Fruit fly (Drosophila melanogaster) ovary, adult (tissue): Measurements from ENCODE around the gene CG42740.
A peak's percentile ranks its signal among the peaks of the same experiment; 100 is the strongest.

Source experiments
- CG17801 ChIP-seq: fragments of 200-800 bp; optimal IDR thresholded peaks from 2 replicates; lab custom pipeline; 2019; ENCODE audit warnings: missing biosample characterization, mild to moderate bottlenecking, missing genetic modification characterization, moderate library complexity; ENCODE audit not compliant: partially characterized antibody

CG42740 gene

DNA sequence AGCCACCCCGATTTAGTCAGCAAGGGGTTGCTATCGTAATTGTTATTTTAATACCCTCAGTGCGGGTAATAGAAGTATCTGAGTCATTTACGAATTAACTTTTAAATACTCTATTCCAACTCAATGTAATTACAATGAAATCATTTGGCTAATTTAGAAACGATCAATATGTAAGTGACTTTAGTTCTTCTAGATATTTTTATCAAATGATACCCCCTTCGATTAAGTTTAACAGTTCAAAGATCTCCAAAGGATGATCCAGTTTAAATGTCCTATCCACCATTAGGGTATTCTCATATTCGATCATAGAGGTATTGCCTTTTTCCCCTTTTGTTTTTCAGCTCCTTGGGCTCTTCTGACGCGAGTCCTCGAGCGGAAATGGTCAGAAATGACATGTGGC lies 28.9 kb downstream of the CG42740 start:
- no peak for TF ChIP-seq CG17801

DNA sequence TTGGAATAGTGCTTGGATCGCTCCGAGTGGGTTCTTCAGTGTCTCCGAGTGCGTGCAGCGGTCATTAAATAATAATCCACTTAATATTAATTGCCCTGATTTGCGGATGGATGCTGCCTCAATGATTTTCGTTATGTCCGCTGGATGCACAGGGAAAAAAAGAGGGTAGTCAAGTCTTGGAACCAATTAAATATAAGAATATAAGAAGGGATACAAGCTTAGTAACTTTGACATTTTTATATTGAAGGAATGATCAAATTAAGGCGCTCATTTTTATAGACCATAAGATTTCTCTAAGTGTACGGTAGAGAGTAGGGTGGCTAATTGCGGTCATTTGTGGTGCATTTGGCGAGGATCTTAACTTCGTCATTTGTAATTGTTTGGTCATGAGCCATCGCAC lies 30.8 kb downstream of the CG42740 start:
- no peak for TF ChIP-seq CG17801

DNA sequence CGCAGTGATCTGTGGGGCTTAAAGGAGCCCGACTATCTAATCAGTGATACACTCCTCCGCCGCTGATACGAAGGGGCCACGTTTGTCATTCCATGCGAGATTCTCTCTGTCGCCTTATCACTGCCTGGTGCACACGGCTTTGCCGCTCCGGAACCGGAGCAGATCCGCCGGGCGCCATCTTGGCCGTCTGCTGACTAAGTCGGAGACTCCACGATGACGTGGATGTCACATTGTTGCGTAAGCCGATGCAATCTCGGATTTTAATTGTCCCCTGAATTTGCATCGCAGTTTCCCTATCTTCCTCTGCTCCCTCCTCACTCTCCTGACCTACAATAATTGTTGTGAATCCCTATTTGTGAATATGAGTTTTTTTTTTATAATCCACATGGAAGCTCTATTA lies 31.7 kb downstream of the CG42740 start:
- TF ChIP-seq CG17801: no peak

- no peak for TF ChIP-seq CG17801
Measured at dm6 chr3R:30390304-30390703, 32.5 kb downstream of the CG42740 start.

DNA sequence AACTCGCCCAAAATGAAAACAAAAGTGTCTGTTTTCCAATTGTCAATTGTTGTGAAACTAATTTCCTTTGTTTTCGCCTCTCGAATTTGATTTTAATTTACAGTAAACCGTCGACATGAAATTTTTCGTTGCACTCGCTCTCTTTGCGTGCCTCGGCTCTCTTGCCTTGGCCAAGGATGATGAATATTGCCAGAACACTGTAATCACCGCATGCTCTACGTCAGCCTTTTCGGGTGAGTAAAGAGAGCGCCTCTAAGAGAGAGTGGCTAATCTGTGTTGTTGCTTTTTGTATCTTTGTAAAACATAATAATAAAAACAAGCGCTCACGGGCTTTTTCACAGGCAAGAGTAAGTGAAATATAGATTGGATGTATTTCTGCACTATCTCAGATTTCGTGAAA lies 33.7 kb downstream of the CG42740 start:
- no peak for TF ChIP-seq CG17801

dm6 chr3R:30388215-30388871 lies 34.4 kb downstream of the CG42740 start:
- peak; percentile 25 for TF ChIP-seq CG17801

- no peak for TF ChIP-seq CG17801
Measured at dm6 chr3R:30387515-30388178, 35.1 kb downstream of the CG42740 start, which contains the start of the genes Fer2LCH and Fer1HCH. Fer2LCH (plus strand) TSS chr3R:30387804. Fer1HCH (minus strand) TSS chr3R:30388178.

DNA sequence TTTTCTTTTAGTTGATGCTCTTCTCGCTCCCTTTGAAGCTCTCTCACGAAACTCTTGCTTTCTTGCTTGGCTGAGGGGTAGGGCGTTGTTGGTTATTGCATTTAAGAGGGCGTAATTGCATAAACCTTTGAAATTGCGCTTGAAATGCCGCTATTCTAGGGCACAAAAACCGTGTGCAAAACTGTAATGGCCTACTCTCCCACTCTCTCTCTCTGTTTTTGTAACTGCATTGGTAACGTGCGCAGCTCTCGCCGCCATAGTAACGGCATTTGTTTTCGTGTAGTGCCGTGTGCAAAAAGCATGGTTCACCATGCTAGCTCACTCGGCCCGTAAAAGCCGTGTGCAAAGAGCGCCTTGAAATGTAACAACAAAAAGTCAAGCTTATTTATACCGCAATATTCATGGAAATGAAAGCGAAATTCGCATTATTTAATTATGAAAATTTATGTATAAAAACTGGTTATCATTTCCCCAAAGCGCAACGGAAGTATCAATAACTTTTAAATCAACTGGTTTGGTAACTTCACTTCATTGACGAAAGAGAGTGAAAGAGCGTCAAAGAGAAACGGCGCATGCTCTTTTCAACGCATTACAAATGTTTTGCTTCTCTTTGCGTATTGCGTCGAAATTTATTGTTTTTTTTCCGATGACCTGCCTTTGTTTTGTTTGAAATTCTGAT lies 35.9 kb downstream of the CG42740 start:
- TF ChIP-seq CG17801: peak; percentile 52

DNA sequence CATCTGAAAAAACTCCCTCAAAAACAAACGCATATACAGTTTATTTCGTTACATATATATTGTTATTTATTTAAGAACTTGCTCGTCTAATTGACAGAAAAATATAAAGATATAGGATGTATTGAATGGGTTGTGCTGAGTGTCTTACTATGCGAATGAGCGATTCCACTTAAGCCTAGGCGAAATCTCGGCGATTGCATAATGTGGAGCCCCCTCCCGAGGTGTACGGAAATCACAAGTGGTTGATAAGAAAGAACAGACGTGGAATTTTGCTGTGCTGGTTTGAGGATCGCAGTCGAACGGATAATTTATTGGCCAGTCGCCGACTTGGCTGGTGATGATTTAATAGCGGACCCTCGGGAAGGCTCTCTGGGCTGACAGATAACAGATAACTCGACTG lies 37.2 kb downstream of the CG42740 start:
- no peak for TF ChIP-seq CG17801

- TF ChIP-seq CG17801: no peak
Measured at dm6 chr3R:30383181-30383580, 39.6 kb downstream of the CG42740 start.
